Worm (Caenorhabditis elegans) whole organism, L1 larva: ENCODE results near the gene T10F2.5.
A peak's percentile ranks its signal among the peaks of the same experiment; 100 is the strongest.

Experiments used
- aha-1 ChIP-seq: fragments of 150-350 bp; optimal IDR thresholded peaks from 2 replicates; lab custom pipeline; 2014; ENCODE audit warnings: missing biosample characterization, missing genetic modification characterization
- aly-2 ChIP-seq: fragments of 150-350 bp; optimal IDR thresholded peaks from 2 replicates; lab custom pipeline; 2014; ENCODE audit warnings: missing biosample characterization, missing genetic modification characterization
- ceh-82 ChIP-seq, 3 experiments: fragments of 150-350 bp in 1 of 3; sonication (generic microtip) in 2 of 3; optimal IDR thresholded peaks; 2 replicates each; lab custom pipeline; 2014 to 2017; ENCODE audit warnings: missing biosample characterization in 3 of 3, missing genetic modification characterization in 3 of 3
- dpl-1 ChIP-seq, 3 experiments: fragments of 150-350 bp in 2 of 3; sonication (generic microtip) in 1 of 3; optimal IDR thresholded peaks; 2 replicates each; lab custom pipeline; 2014 to 2017; ENCODE audit warnings: missing biosample characterization in 3 of 3, missing genetic modification characterization in 3 of 3, missing genetic modification reagents in 3 of 3
- dsc-1 ChIP-seq: sonication (generic microtip); optimal IDR thresholded peaks from 2 replicates; lab custom pipeline; 2016; ENCODE audit warnings: mild to moderate bottlenecking, missing genetic modification characterization, missing compliant biosample characterization
- efl-1 ChIP-seq, 4 experiments: fragments of 150-350 bp; optimal IDR thresholded peaks in 3 of 4; peaks in 1 of 4; 1 replicate in 1 of 4; 2 replicates in 3 of 4; lab custom pipeline; 2014; ENCODE audit warnings: missing biosample characterization in 2 of 4, missing genetic modification characterization in 2 of 4, missing genetic modification reagents in 2 of 4
- elt-2 ChIP-seq: sonication (generic microtip); optimal IDR thresholded peaks from 2 replicates; lab custom pipeline; 2016; ENCODE audit warnings: missing genetic modification characterization, mild to moderate bottlenecking, inconsistent platforms, missing compliant biosample characterization, missing genetic modification reagents
- elt-3 ChIP-seq, 6 experiments: fragments of 150-350 bp in 1 of 6; sonication (generic microtip); optimal IDR thresholded peaks; 2 replicates each; lab custom pipeline; 2017 to 2018; ENCODE audit warnings: missing biosample characterization in 6 of 6, missing genetic modification characterization in 6 of 6, inconsistent platforms in 1 of 6
- fkh-4 ChIP-seq: sonication (generic microtip); optimal IDR thresholded peaks from 2 replicates; lab custom pipeline; 2016; ENCODE audit warnings: missing compliant biosample characterization, missing genetic modification characterization, borderline replicate concordance
- fkh-8 ChIP-seq: sonication (generic microtip); optimal IDR thresholded peaks from 2 replicates; lab custom pipeline; 2016; ENCODE audit warnings: mild to moderate bottlenecking, missing genetic modification characterization, missing compliant biosample characterization
- fos-1 ChIP-seq: fragments of 150-350 bp; optimal IDR thresholded peaks from 2 replicates; lab custom pipeline; 2014; ENCODE audit warnings: missing biosample characterization, missing genetic modification characterization
- hlh-17 ChIP-seq: fragments of 200-800 bp; sonication (Bioruptor generic); optimal IDR thresholded peaks from 2 replicates; lab custom pipeline; 2018; ENCODE audit warnings: missing genetic modification characterization, mild to moderate bottlenecking, missing compliant biosample characterization, moderate library complexity, borderline replicate concordance
- hlh-4 ChIP-seq: sonication (generic microtip); optimal IDR thresholded peaks from 2 replicates; lab custom pipeline; 2016; ENCODE audit warnings: mild to moderate bottlenecking, missing genetic modification characterization, missing compliant biosample characterization
- jun-1 ChIP-seq: fragments of 150-350 bp; optimal IDR thresholded peaks from 2 replicates; lab custom pipeline; 2014; ENCODE audit warnings: missing biosample characterization, missing genetic modification reagents, missing genetic modification characterization
- lin-14 ChIP-seq: fragments of 200-800 bp; sonication (Bioruptor generic); optimal IDR thresholded peaks from 2 replicates; lab custom pipeline; 2018; ENCODE audit warnings: mild to moderate bottlenecking, missing genetic modification characterization, moderate library complexity, missing compliant biosample characterization
- lir-3 ChIP-seq: sonication (generic microtip); optimal IDR thresholded peaks from 2 replicates; lab custom pipeline; 2016; ENCODE audit warnings: mild to moderate bottlenecking, missing genetic modification characterization, moderate library complexity, missing compliant biosample characterization; ENCODE audit not compliant: poor library complexity
- lsy-2 ChIP-seq, 2 experiments: fragments of 150-350 bp; optimal IDR thresholded peaks; 2 replicates each; lab custom pipeline; 2014; ENCODE audit warnings: missing biosample characterization in 2 of 2, missing genetic modification characterization in 2 of 2
- mef-2 ChIP-seq: fragments of 150-350 bp; optimal IDR thresholded peaks from 2 replicates; lab custom pipeline; 2014; ENCODE audit warnings: missing biosample characterization, missing genetic modification characterization
- nhr-19 ChIP-seq: fragments of 200-800 bp; sonication (Bioruptor generic); conservative IDR thresholded peaks from 2 replicates; pipeline ENCODE4 v1.3.6; 2022; ENCODE audit warnings: missing genetic modification characterization, missing compliant biosample characterization
- nhr-20 ChIP-seq: sonication (generic microtip); optimal IDR thresholded peaks from 2 replicates; lab custom pipeline; 2016; ENCODE audit warnings: mild to moderate bottlenecking, missing genetic modification characterization, missing compliant biosample characterization
- nhr-28 ChIP-seq: fragments of 150-350 bp; optimal IDR thresholded peaks from 2 replicates; lab custom pipeline; 2014; ENCODE audit warnings: missing biosample characterization, missing genetic modification characterization
- nhr-47 ChIP-seq: sonication (generic microtip); optimal IDR thresholded peaks from 2 replicates; lab custom pipeline; 2016; ENCODE audit warnings: mild to moderate bottlenecking, missing genetic modification characterization, moderate library complexity, missing compliant biosample characterization
- nhr-71 ChIP-seq: sonication (generic microtip); optimal IDR thresholded peaks from 2 replicates; lab custom pipeline; 2016; ENCODE audit warnings: mild to moderate bottlenecking, missing genetic modification characterization, moderate library complexity, missing compliant biosample characterization
- nhr-77 ChIP-seq: fragments of 150-350 bp; optimal IDR thresholded peaks from 2 replicates; lab custom pipeline; 2014; ENCODE audit warnings: missing biosample characterization, missing genetic modification characterization
- nhr-85 ChIP-seq: sonication (generic microtip); peaks from one replicate; lab custom pipeline; 2016; ENCODE audit warnings: missing genetic modification characterization, inconsistent platforms, missing compliant biosample characterization
- pag-3 ChIP-seq: sonication (generic microtip); optimal IDR thresholded peaks from 2 replicates; lab custom pipeline; 2017; ENCODE audit warnings: missing genetic modification characterization, mild to moderate bottlenecking, missing compliant biosample characterization, antibody characterized with exemption, borderline replicate concordance; ENCODE audit not compliant: insufficient read depth
- rnt-1 ChIP-seq: sonication (generic microtip); optimal IDR thresholded peaks from 2 replicates; lab custom pipeline; 2016; ENCODE audit warnings: mild to moderate bottlenecking, missing genetic modification characterization, moderate library complexity, missing compliant biosample characterization
- sox-4 ChIP-seq: sonication (generic microtip); optimal IDR thresholded peaks from 2 replicates; lab custom pipeline; 2016; ENCODE audit warnings: missing genetic modification characterization, missing compliant biosample characterization
- swsn-7 ChIP-seq: sonication (generic microtip); optimal IDR thresholded peaks from 2 replicates; lab custom pipeline; 2016; ENCODE audit warnings: missing genetic modification characterization, missing compliant biosample characterization
- tbx-2 ChIP-seq: sonication (generic microtip); optimal IDR thresholded peaks from 2 replicates; lab custom pipeline; 2016; ENCODE audit warnings: missing genetic modification characterization, missing compliant biosample characterization
- xbp-1 ChIP-seq: sonication (generic microtip); optimal IDR thresholded peaks from 2 replicates; lab custom pipeline; 2016; ENCODE audit warnings: missing genetic modification characterization, missing compliant biosample characterization
- zag-1 ChIP-seq: fragments of 150-350 bp; optimal IDR thresholded peaks from 2 replicates; lab custom pipeline; 2014; ENCODE audit warnings: missing biosample characterization, missing genetic modification characterization
- ztf-11 ChIP-seq, 2 experiments: sonication (generic microtip); optimal IDR thresholded peaks; 2 replicates each; lab custom pipeline; 2016 to 2017; ENCODE audit warnings: missing genetic modification characterization in 2 of 2, missing biosample characterization in 1 of 2, missing compliant biosample characterization in 1 of 2
- ztf-4 ChIP-seq: fragments of 150-350 bp; optimal IDR thresholded peaks from 2 replicates; lab custom pipeline; 2014; ENCODE audit warnings: missing biosample characterization, missing genetic modification characterization

Gene T10F2.5

ce11 chrIII:5136033-5136597 is 23.3 kb downstream of the T10F2.5 start, which contains the start of gene tbx-2 (continued):
- TF ChIP-seq nhr-47 (peak; percentile 13), nhr-20 (tag; lab: Kevin White, UChicago) (peak; percentile 9), hlh-4 (no peak), rnt-1 (peak; percentile 27), sox-4 (tag; lab: Kevin White, UChicago) (no peak), nhr-71 (tag; lab: Kevin White, UChicago) (peak; percentile 37)

- no peak for TF ChIP-seq fkh-4 (tag; lab: Kevin White, UChicago)
- TF ChIP-seq lir-3 (tag; lab: Kevin White, UChicago) = no peak
- no peak for TF ChIP-seq ceh-82 (tag; optimal IDR thresholded peaks at IDR 0.05; lab: Kevin White, UChicago)
- no peak for TF ChIP-seq elt-3 (tag; optimal IDR thresholded peaks at IDR 0.05; lab: Kevin White, UChicago)
- TF ChIP-seq tbx-2 (tag; lab: Kevin White, UChicago) = peak; percentile 76
- no peak for TF ChIP-seq pag-3 (tag; lab: Kevin White, UChicago)
- TF ChIP-seq lsy-2 (tag; optimal IDR thresholded peaks at IDR 0.05; lab: Kevin White, UChicago) = peak in 1 of 2 experiments; percentile 60
- no peak for TF ChIP-seq aly-2
- no peak for TF ChIP-seq nhr-85
- no peak for TF ChIP-seq jun-1 (tag; lab: Kevin White, UChicago)
- TF ChIP-seq nhr-28 (tag; lab: Kevin White, UChicago) = no peak
- no peak for TF ChIP-seq efl-1 (optimal IDR thresholded peaks at IDR 0.05; lab: Kevin White, UChicago)
- TF ChIP-seq efl-1 (GFP tag; optimal IDR thresholded peaks at IDR 0.05 in 1 of 2; lab: Kevin White, UChicago) = peak in 1 of 2 experiments; percentile 46
- TF ChIP-seq ztf-4 (tag; lab: Kevin White, UChicago) = no peak
- TF ChIP-seq rnt-1 = peak; percentile 20
- TF ChIP-seq zag-1 (tag; lab: Kevin White, UChicago) = no peak
Measured at ce11 chrIII:5134506-5134905, 24.9 kb downstream of the T10F2.5 start.

DNA sequence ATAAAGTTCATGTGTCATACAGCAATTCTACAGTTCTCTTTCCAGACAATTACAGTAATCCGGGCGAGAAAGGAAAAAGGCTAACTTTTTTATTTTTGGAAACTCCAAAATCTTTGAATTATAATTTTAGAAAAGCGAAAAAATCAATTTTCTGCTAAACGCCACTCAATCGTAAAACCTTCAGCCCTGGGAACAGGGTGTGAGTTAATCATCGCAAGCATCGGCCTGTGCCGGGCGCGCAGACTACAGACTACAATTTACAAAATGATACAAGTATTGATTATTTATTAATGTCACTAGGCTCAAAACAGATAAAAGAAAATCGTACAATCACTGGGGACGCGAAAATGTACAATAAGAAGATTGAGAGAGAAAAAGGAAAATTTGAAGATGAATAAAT is 28.8 kb downstream of the T10F2.5 start:
- TF ChIP-seq nhr-19 (GFP tag; lab: Robert Waterston, UW) = no peak
- TF ChIP-seq, all 84 proteins: peak for 0

DNA sequence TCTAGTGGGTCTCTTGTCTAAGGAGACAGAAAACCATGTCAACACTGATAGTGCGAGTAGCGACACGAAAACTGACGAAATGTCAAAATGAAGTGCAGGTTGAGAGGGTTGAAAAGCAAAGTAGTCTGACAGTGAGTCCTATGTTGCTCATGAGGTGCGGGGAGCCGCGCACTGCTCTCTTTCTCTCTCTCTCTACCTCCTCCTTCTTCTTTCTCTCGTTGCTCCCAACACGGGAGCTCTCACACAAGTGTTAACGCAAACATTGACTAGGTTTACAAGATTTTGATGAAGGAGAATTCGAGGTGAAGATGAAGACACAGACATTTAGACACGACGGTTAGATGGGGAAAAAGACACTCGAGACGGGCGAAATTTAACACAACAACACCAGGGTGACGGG is 30.1 kb downstream of the T10F2.5 start:
- TF ChIP-seq lsy-2 (tag; optimal IDR thresholded peaks at IDR 0.05; lab: Kevin White, UChicago) (peak in 1 of 2 experiments; percentile 23), hlh-17 (GFP tag; lab: Kevin White, UChicago) (no peak), dsc-1 (no peak), lin-14 (GFP tag; lab: Kevin White, UChicago) (peak; percentile 26), fos-1 (tag; lab: Kevin White, UChicago) (no peak), ztf-11 (tag; optimal IDR thresholded peaks at IDR 0.05; lab: Kevin White, UChicago) (no peak), xbp-1 (tag; lab: Kevin White, UChicago) (no peak), elt-2 (tag; lab: Kevin White, UChicago) (no peak), nhr-19 (GFP tag; lab: Robert Waterston, UW) (no peak), ceh-82 (tag; optimal IDR thresholded peaks at IDR 0.05; lab: Kevin White, UChicago) (peak in 1 of 3 experiments; percentile 28), swsn-7 (tag; lab: Kevin White, UChicago) (no peak), dpl-1 (GFP tag; optimal IDR thresholded peaks at IDR 0.05; lab: Kevin White, UChicago) (no peak), nhr-77 (tag; lab: Kevin White, UChicago) (peak; percentile 64), tbx-2 (tag; lab: Kevin White, UChicago) (peak; percentile 100), fkh-8 (tag; lab: Kevin White, UChicago) (no peak), nhr-71 (tag; lab: Kevin White, UChicago) (peak; percentile 17), mef-2 (tag; lab: Kevin White, UChicago) (no peak), aha-1 (tag; lab: Kevin White, UChicago) (no peak)
